Worm (Caenorhabditis elegans): ENCODE measurements around the gene arrd-10.

ce11 chrII:12965138-12965537 lies 25.2 kb downstream of the arrd-10 start:
- TF ChIP-seq unc-62 (GFP tag; optimal IDR thresholded peaks at IDR 0.05) = no peak
- no peak for TF ChIP-seq ces-1 (GFP tag; optimal IDR thresholded peaks at IDR 0.05)
- no peak for TF ChIP-seq mab-5 (tag; optimal IDR thresholded peaks at IDR 0.05)
- no peak for TF ChIP-seq pha-4 (tag; optimal IDR thresholded peaks at IDR 0.05)
- no peak for TF ChIP-seq snpc-4 (tag; optimal IDR thresholded peaks at IDR 0.05)
